Fruit fly (Drosophila melanogaster) whole organism, adult: ENCODE results near the gene Sbds.

ENCODE experiments used
- CG11617 ChIP-seq: fragments of 200-800 bp; sonication (Bioruptor generic); optimal IDR thresholded peaks from 2 replicates; lab custom pipeline; 2017; ENCODE audit warnings: mild to moderate bottlenecking, missing biosample characterization, missing genetic modification reagents, missing genetic modification characterization
- CG12768 ChIP-seq: fragments of 200-800 bp; sonication (Bioruptor generic); optimal IDR thresholded peaks from 2 replicates; lab custom pipeline; 2017; ENCODE audit warnings: missing biosample characterization, missing genetic modification characterization, mild to moderate bottlenecking, moderate library complexity, missing genetic modification reagents
- CG14711 ChIP-seq: fragments of 200-800 bp; sonication (Bioruptor generic); optimal IDR thresholded peaks from 2 replicates; lab custom pipeline; 2018; ENCODE audit warnings: missing biosample characterization, mild to moderate bottlenecking, missing genetic modification characterization, moderate library complexity
- CG1620 ChIP-seq: fragments of 200-800 bp; sonication (Bioruptor generic); optimal IDR thresholded peaks from 2 replicates; lab custom pipeline; 2016; ENCODE audit warnings: missing biosample characterization, missing genetic modification characterization
- CG33017 ChIP-seq: fragments of 200-800 bp; sonication (Bioruptor generic); optimal IDR thresholded peaks from 2 replicates; lab custom pipeline; 2018; ENCODE audit warnings: missing biosample characterization, mild to moderate bottlenecking, missing genetic modification characterization, moderate library complexity
- CG5204 ChIP-seq: fragments of 200-800 bp; sonication (Bioruptor generic); optimal IDR thresholded peaks from 2 replicates; lab custom pipeline; 2016; ENCODE audit warnings: missing biosample characterization, missing genetic modification characterization
- CG7045 ChIP-seq: fragments of 200-800 bp; sonication (Bioruptor generic); optimal IDR thresholded peaks from 2 replicates; lab custom pipeline; 2017; ENCODE audit warnings: missing biosample characterization, mild to moderate bottlenecking, missing genetic modification characterization
- CG7101 ChIP-seq: fragments of 200-800 bp; sonication (Bioruptor generic); optimal IDR thresholded peaks from 2 replicates; lab custom pipeline; 2018; ENCODE audit warnings: missing biosample characterization, mild to moderate bottlenecking, missing genetic modification characterization, moderate library complexity
- Clk ChIP-seq: fragments of 200-800 bp; sonication (Bioruptor generic); optimal IDR thresholded peaks from 2 replicates; lab custom pipeline; 2017; ENCODE audit warnings: missing biosample characterization, missing genetic modification characterization
- Crg-1 ChIP-seq: fragments of 200-800 bp; sonication (Bioruptor generic); optimal IDR thresholded peaks from 2 replicates; lab custom pipeline; 2016; ENCODE audit warnings: missing biosample characterization, missing genetic modification characterization
- Hr96 ChIP-seq: fragments of 200-800 bp; sonication (Bioruptor generic); optimal IDR thresholded peaks from 2 replicates; lab custom pipeline; 2016; ENCODE audit warnings: missing biosample characterization, missing genetic modification characterization
- Mnt ChIP-seq: fragments of 200-800 bp; sonication (Bioruptor generic); optimal IDR thresholded peaks from 2 replicates; lab custom pipeline; 2016; ENCODE audit warnings: missing biosample characterization, mild to moderate bottlenecking, missing genetic modification characterization
- bab1 ChIP-seq: fragments of 200-800 bp; sonication (Bioruptor generic); optimal IDR thresholded peaks from 3 replicates; lab custom pipeline; 2019; ENCODE audit warnings: missing biosample characterization, mild to moderate bottlenecking, missing genetic modification characterization, moderate library complexity
- cic ChIP-seq: fragments of 200-800 bp; sonication (Bioruptor generic); optimal IDR thresholded peaks from 2 replicates; lab custom pipeline; 2017; ENCODE audit warnings: missing biosample characterization, mild to moderate bottlenecking, missing genetic modification characterization, moderate library complexity
- cnc ChIP-seq, 2 experiments: fragments of >200 bp; optimal IDR thresholded peaks; 2 replicates each; lab custom pipeline; 2017
- kay ChIP-seq: fragments of 200-800 bp; sonication (Bioruptor generic); peaks from one replicate; lab custom pipeline; 2016; ENCODE audit warnings: missing biosample characterization, missing genetic modification characterization, borderline replicate concordance
- ovo ChIP-seq: fragments of 200-800 bp; sonication (Bioruptor generic); optimal IDR thresholded peaks from 2 replicates; lab custom pipeline; 2016; ENCODE audit warnings: missing biosample characterization, missing genetic modification characterization
- pad ChIP-seq: fragments of 200-800 bp; sonication (Bioruptor generic); optimal IDR thresholded peaks from 3 replicates; lab custom pipeline; 2017; ENCODE audit warnings: missing biosample characterization, missing genetic modification characterization, mild to moderate bottlenecking, moderate library complexity, missing genetic modification reagents
- tj ChIP-seq: fragments of 200-800 bp; sonication (Bioruptor generic); optimal IDR thresholded peaks from 3 replicates; lab custom pipeline; 2017; ENCODE audit warnings: missing biosample characterization, mild to moderate bottlenecking, missing genetic modification characterization, moderate library complexity
- toe ChIP-seq: fragments of 200-800 bp; sonication (Bioruptor generic); optimal IDR thresholded peaks from 2 replicates; lab custom pipeline; 2016; ENCODE audit warnings: missing biosample characterization, missing genetic modification characterization

The Sbds gene

DNA sequence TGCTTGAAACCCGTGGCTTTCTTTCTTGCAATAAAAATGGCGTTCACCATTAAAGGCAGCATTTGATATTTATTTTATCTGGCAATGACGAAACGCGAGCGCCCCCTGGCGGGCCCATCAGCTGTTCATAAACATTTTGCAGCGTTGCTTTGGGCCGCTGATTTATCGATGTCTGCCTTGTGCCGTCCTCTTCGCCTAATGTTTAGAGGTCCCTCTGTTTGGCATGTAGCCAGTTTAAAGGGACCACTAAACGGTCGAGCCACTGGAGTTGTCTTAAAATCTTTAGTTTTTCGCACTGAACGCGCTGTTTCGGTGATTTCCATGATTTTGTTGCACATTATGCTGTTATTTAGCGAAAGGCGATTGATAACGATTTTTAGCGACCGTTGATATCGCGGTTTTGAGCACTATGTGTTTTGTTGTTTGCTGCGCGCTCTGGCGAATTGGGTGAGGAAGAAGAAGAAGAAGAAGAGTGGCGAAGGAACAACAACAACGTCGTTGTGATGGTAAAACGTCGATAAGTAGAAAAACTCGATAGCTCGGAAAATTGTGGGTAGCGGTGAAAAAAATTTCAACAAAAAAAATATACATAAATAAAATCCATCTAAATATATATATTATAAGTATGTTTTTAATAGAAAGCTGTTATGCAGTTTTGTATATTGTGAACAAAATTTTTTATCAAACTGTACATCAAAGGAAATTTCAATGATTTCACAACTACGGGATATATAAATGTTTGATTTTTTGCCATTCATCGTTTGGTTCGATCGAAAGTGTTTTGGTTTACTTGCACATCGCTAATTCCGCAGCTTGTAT is at the start of gene Sbds, which contains the start of gene velo:
Sbds (plus strand) TSS at position 636 of the 819 bp plus-strand sequence.
velo (minus strand) TSS at position 475 of the 819 bp plus-strand sequence.
- TF ChIP-seq CG11617 (GFP tag; lab: Kevin White, UChicago) (peak; percentile 75), Clk (GFP tag; lab: Kevin White, UChicago) (no peak), CG12768 (GFP tag; lab: Kevin White, UChicago) (peak; percentile 58), toe (GFP tag; lab: Kevin White, UChicago) (peak; percentile 37), CG14711 (tag; lab: Kevin White, UChicago) (peak; percentile 66), ovo (GFP tag; lab: Kevin White, UChicago) (peak; percentile 36), kay (GFP tag; lab: Kevin White, UChicago) (no peak), CG33017 (peak; percentile 72), bab1 (GFP tag; lab: Kevin White, UChicago) (peak; percentile 32), CG5204 (GFP tag; lab: Kevin White, UChicago) (no peak), Crg-1 (GFP tag; lab: Kevin White, UChicago) (peak; percentile 26), pad (peak; percentile 47), CG7101 (peak; percentile 65), tj (GFP tag; lab: Kevin White, UChicago) (peak; percentile 26), cnc (optimal IDR thresholded peaks at IDR 0.05; lab: Kevin White, UChicago) (no peak), CG7045 (GFP tag; lab: Kevin White, UChicago) (peak; percentile 45), cic (GFP tag; lab: Kevin White, UChicago) (no peak), Mnt (GFP tag; lab: Kevin White, UChicago) (peak; percentile 50), Hr96 (peak; percentile 30), CG1620 (GFP tag; lab: Kevin White, UChicago) (peak; percentile 16)

DNA sequence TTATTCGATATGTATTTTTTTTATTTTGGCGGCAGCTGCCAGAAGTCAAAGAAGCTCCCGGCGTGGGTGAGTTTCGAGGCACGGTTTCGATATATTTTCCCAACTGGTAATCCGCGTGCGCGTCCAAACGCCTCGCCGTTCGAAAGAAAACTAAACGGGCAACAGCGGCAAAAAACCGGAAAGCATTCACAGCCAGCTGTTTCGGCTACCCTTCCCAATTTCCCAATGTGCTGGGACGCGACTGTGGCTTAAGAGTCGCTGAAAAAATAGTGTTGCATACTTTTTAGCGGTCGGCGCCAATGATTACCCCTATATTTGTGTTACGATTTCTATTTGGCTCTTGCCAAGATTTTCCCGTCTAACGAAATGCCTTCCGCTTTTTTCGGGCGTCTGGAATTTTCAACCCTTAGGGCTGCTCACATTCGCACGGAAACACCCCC is 49.3 kb upstream of the Sbds start, which contains the start of gene SP1173:
SP1173 (minus strand) TSS at position 154 of the 440 bp plus-strand sequence.
- peak; percentile 30 for TF ChIP-seq pad
- TF ChIP-seq cic (GFP tag; lab: Kevin White, UChicago), result no peak
- TF ChIP-seq Clk (GFP tag; lab: Kevin White, UChicago), result no peak
- no peak for TF ChIP-seq CG5204 (GFP tag; lab: Kevin White, UChicago)
- peak; percentile 17 for TF ChIP-seq tj (GFP tag; lab: Kevin White, UChicago)
- TF ChIP-seq CG14711 (tag; lab: Kevin White, UChicago), result no peak
- no peak for TF ChIP-seq CG12768 (GFP tag; lab: Kevin White, UChicago)
- TF ChIP-seq CG33017, result no peak
- TF ChIP-seq bab1 (GFP tag; lab: Kevin White, UChicago), result peak; percentile 38
- no peak for TF ChIP-seq Mnt (GFP tag; lab: Kevin White, UChicago)
- TF ChIP-seq Crg-1 (GFP tag; lab: Kevin White, UChicago), result no peak
- TF ChIP-seq toe (GFP tag; lab: Kevin White, UChicago), result peak; percentile 6
- peak; percentile 7 for TF ChIP-seq CG7101
- no peak for TF ChIP-seq cnc (optimal IDR thresholded peaks at IDR 0.05; lab: Kevin White, UChicago)
- no peak for TF ChIP-seq kay (GFP tag; lab: Kevin White, UChicago)
- peak; percentile 18 for TF ChIP-seq CG11617 (GFP tag; lab: Kevin White, UChicago)
- TF ChIP-seq ovo (GFP tag; lab: Kevin White, UChicago), result no peak

DNA sequence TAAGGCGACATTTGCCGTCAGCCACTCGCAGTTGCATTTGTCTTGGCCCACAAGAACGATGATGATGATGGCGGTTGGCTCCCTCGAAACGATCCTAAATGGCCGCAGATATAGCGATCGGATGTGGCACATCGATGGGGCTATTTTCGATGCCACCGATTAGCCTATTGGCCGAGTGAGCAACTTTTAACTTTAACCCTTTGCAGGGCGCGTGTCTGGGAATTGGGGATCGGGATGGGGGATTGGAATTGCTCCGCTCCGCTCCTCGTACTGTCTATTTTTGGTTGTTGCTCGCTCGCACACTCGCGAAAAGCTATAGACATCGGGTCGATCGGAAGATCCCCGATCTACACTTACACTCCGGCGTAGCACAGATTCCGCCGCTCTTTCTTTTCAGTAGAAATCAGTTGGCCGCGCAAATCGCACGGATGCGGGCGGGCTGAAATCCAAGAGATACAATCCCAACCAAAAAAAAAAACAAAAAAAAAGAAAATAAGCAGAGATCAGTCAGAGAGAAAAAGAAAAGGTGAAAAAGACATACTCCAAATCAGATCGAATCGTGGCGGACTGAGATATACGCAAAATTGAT is 48.2 kb upstream of the Sbds start, which contains the start of gene CG8519:
CG8519 (plus strand) TSS at position 393 of the 589 bp plus-strand sequence.
- TF ChIP-seq kay (GFP tag; lab: Kevin White, UChicago) (no peak), Mnt (GFP tag; lab: Kevin White, UChicago) (no peak), CG5204 (GFP tag; lab: Kevin White, UChicago) (no peak), CG11617 (GFP tag; lab: Kevin White, UChicago) (no peak), CG12768 (GFP tag; lab: Kevin White, UChicago) (no peak), CG14711 (tag; lab: Kevin White, UChicago) (no peak), pad (no peak), cnc (optimal IDR thresholded peaks at IDR 0.05; lab: Kevin White, UChicago) (no peak), Crg-1 (GFP tag; lab: Kevin White, UChicago) (no peak), CG7045 (GFP tag; lab: Kevin White, UChicago) (no peak), bab1 (GFP tag; lab: Kevin White, UChicago) (no peak), Hr96 (no peak), CG33017 (no peak), cic (GFP tag; lab: Kevin White, UChicago) (no peak), Clk (GFP tag; lab: Kevin White, UChicago) (no peak), CG1620 (GFP tag; lab: Kevin White, UChicago) (no peak), tj (GFP tag; lab: Kevin White, UChicago) (no peak), toe (GFP tag; lab: Kevin White, UChicago) (no peak), ovo (GFP tag; lab: Kevin White, UChicago) (no peak)

DNA sequence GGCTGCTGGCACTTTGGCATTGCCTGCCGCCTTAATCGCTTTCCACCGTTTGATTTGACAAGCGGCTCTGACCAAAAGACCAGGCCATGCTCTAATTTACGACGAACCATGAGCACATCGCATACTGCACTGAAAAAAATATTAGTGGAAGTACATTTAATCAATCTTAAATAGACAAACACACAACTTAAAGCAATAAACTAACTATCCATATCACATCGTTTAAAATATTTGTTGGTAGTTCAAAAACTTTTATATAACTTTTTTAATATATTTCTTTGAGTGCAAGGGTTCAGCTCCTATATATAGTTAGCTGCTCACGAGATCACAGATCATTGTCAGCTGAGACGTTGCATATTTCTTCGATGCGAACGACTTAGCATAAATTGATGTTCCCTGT is 46.8 kb upstream of the Sbds start:
- TF ChIP-seq CG33017, result no peak
- TF ChIP-seq CG5204 (GFP tag; lab: Kevin White, UChicago), result no peak
